Fruit fly (Drosophila melanogaster) whole organism, embryonic: ENCODE results near the gene CG7492.

ENCODE experiments used
- Blimp-1 ChIP-seq: fragments of 200-800 bp; sonication (Bioruptor generic); optimal IDR thresholded peaks from 3 replicates; lab custom pipeline; 2018; ENCODE audit warnings: missing biosample characterization, missing genetic modification characterization, mild to moderate bottlenecking, moderate library complexity, missing genetic modification reagents
- CG10543 ChIP-seq: fragments of 200-800 bp; sonication (Bioruptor generic); optimal IDR thresholded peaks from 3 replicates; lab custom pipeline; 2017; ENCODE audit warnings: missing biosample characterization, mild to moderate bottlenecking, missing genetic modification characterization, moderate library complexity
- CG12769 ChIP-seq: fragments of 200-800 bp; sonication (Bioruptor generic); optimal IDR thresholded peaks from 2 replicates; lab custom pipeline; 2019; ENCODE audit warnings: missing biosample characterization, mild to moderate bottlenecking, missing genetic modification characterization, moderate library complexity
- CG15696 ChIP-seq: fragments of 200-800 bp; sonication (Bioruptor generic); optimal IDR thresholded peaks from 2 replicates; lab custom pipeline; 2019; ENCODE audit warnings: missing biosample characterization, mild to moderate bottlenecking, missing genetic modification characterization, moderate library complexity
- CG17186 ChIP-seq: fragments of 200-800 bp; sonication (Bioruptor generic); optimal IDR thresholded peaks from 3 replicates; lab custom pipeline; 2017; ENCODE audit warnings: missing biosample characterization, missing genetic modification reagents, missing genetic modification characterization
- CG2202 ChIP-seq: fragments of 200-800 bp; sonication (Bioruptor generic); optimal IDR thresholded peaks from 2 replicates; lab custom pipeline; 2018; ENCODE audit warnings: missing biosample characterization, mild to moderate bottlenecking, missing genetic modification characterization
- CG30431 ChIP-seq: fragments of 200-800 bp; sonication (Bioruptor generic); optimal IDR thresholded peaks from 2 replicates; lab custom pipeline; 2017; ENCODE audit warnings: missing biosample characterization, missing genetic modification characterization
- CG31388 ChIP-seq: fragments of 200-800 bp; sonication (Bioruptor generic); optimal IDR thresholded peaks from 2 replicates; lab custom pipeline; 2016; ENCODE audit warnings: missing biosample characterization, missing genetic modification characterization
- CG31441 ChIP-seq: fragments of 200-800 bp; sonication (Bioruptor generic); IDR thresholded peaks from 2 replicates; pipeline ENCODE4 v1.3.6; 2022; ENCODE audit warnings: missing biosample characterization, missing genetic modification characterization
- CG3163 ChIP-seq: fragments of 200-800 bp; sonication (Bioruptor generic); optimal IDR thresholded peaks from 3 replicates; lab custom pipeline; 2016; ENCODE audit warnings: missing biosample characterization, missing genetic modification characterization
- CG32532 ChIP-seq: fragments of 200-800 bp; sonication (Bioruptor generic); IDR thresholded peaks from 2 replicates; pipeline ENCODE4 v1.3.6; 2022; ENCODE audit warnings: missing biosample characterization, missing genetic modification characterization
- CG3281 ChIP-seq: fragments of 200-800 bp; sonication (Bioruptor generic); optimal IDR thresholded peaks from 3 replicates; lab custom pipeline; 2017; ENCODE audit warnings: missing biosample characterization, mild to moderate bottlenecking, missing genetic modification characterization
- CG3726 ChIP-seq: fragments of 200-800 bp; sonication (Bioruptor generic); IDR thresholded peaks from 3 replicates; pipeline ENCODE4, ENCODE4 v1.3.6; 2022; ENCODE audit warnings: missing biosample characterization, missing genetic modification characterization
- CG43689 ChIP-seq: fragments of 200-800 bp; sonication (Bioruptor generic); IDR thresholded peaks from 2 replicates; pipeline ENCODE4 v1.3.6; 2022; ENCODE audit warnings: missing biosample characterization, missing genetic modification characterization
- CG5953 ChIP-seq: fragments of 200-800 bp; sonication (Bioruptor generic); IDR thresholded peaks from 2 replicates; pipeline ENCODE4 v1.3.6; 2022; ENCODE audit warnings: missing biosample characterization, missing genetic modification characterization
- CG6689 ChIP-seq: fragments of 200-800 bp; sonication (Bioruptor generic); IDR thresholded peaks from 2 replicates; pipeline ENCODE4 v1.3.6; 2022; ENCODE audit warnings: missing biosample characterization, missing genetic modification characterization
- CG8290 ChIP-seq, 3 experiments: fragments of 200-800 bp; sonication (Bioruptor generic); optimal IDR thresholded peaks; 2 replicates each; lab custom pipeline; 2016 to 2019; ENCODE audit warnings: missing biosample characterization in 3 of 3, missing genetic modification characterization in 3 of 3, mild to moderate bottlenecking in 2 of 3, moderate library complexity in 1 of 3
- CG8944 ChIP-seq: fragments of 200-800 bp; sonication (Bioruptor generic); optimal IDR thresholded peaks from 3 replicates; lab custom pipeline; 2016; ENCODE audit warnings: missing biosample characterization, missing genetic modification characterization
- Dip2 ChIP-seq: fragments of 200-800 bp; sonication (Bioruptor generic); IDR thresholded peaks from 2 replicates; pipeline ENCODE4 v1.3.6; 2022; ENCODE audit warnings: missing biosample characterization, missing genetic modification characterization
- Ets65A ChIP-seq: fragments of 200-800 bp; sonication (Bioruptor generic); peaks from one replicate; lab custom pipeline; 2016; ENCODE audit warnings: missing biosample characterization, missing genetic modification characterization
- MTF-1 ChIP-seq: fragments of 200-800 bp; sonication (Bioruptor generic); optimal IDR thresholded peaks from 2 replicates; lab custom pipeline; 2018; ENCODE audit warnings: missing biosample characterization, mild to moderate bottlenecking, missing genetic modification characterization, borderline replicate concordance
- Neu2 ChIP-seq: fragments of 200-800 bp; sonication (Bioruptor generic); optimal IDR thresholded peaks from 3 replicates; lab custom pipeline; 2016; ENCODE audit warnings: missing biosample characterization, missing genetic modification characterization, borderline replicate concordance
- Oaz ChIP-seq: fragments of 200-800 bp; sonication (Bioruptor generic); IDR thresholded peaks from 2 replicates; pipeline ENCODE4 v1.3.6; 2022; ENCODE audit warnings: missing biosample characterization, missing genetic modification characterization
- Sox102F ChIP-seq: fragments of 200-800 bp; sonication (Bioruptor generic); optimal IDR thresholded peaks from 2 replicates; lab custom pipeline; 2018; ENCODE audit warnings: missing biosample characterization, mild to moderate bottlenecking, missing genetic modification characterization, moderate library complexity
- Trl ChIP-seq, 3 experiments: fragments of >200 bp in 2 of 3; fragments of 200-800 bp in 1 of 3; sonication (Bioruptor generic) in 1 of 3; optimal IDR thresholded peaks; 2 replicates in 1 of 3; 3 replicates in 2 of 3; lab custom pipeline; 2016 to 2017; ENCODE audit warnings: missing biosample characterization in 1 of 3, missing genetic modification characterization in 1 of 3
- Xrp1 ChIP-seq: fragments of 200-800 bp; sonication (Bioruptor generic); IDR thresholded peaks from 2 replicates; pipeline ENCODE4 v1.3.6; 2022; ENCODE audit warnings: missing biosample characterization, missing genetic modification characterization
- ac ChIP-seq: fragments of 200-800 bp; sonication (Bioruptor generic); optimal IDR thresholded peaks from 3 replicates; lab custom pipeline; 2017; ENCODE audit warnings: missing biosample characterization, mild to moderate bottlenecking, missing genetic modification characterization
- aop ChIP-seq: fragments of 200-800 bp; sonication (Bioruptor generic); IDR thresholded peaks from 2 replicates; pipeline ENCODE4 v1.3.6; 2022; ENCODE audit warnings: missing biosample characterization, missing genetic modification characterization
- bigmax ChIP-seq: fragments of 200-800 bp; sonication (Bioruptor generic); optimal IDR thresholded peaks from 2 replicates; lab custom pipeline; 2018; ENCODE audit warnings: missing biosample characterization, mild to moderate bottlenecking, missing genetic modification characterization
- dmrt99B ChIP-seq: fragments of 200-800 bp; sonication (Bioruptor generic); optimal IDR thresholded peaks from 2 replicates; lab custom pipeline; 2018; ENCODE audit warnings: missing biosample characterization, mild to moderate bottlenecking, missing genetic modification characterization, moderate library complexity
- gem ChIP-seq: fragments of 200-800 bp; sonication (Bioruptor generic); optimal IDR thresholded peaks from 2 replicates; lab custom pipeline; 2019; ENCODE audit warnings: missing biosample characterization, mild to moderate bottlenecking, missing genetic modification characterization, moderate library complexity
- nerfin-1 ChIP-seq: fragments of 200-800 bp; sonication (Bioruptor generic); optimal IDR thresholded peaks from 3 replicates; lab custom pipeline; 2019; ENCODE audit warnings: missing biosample characterization, mild to moderate bottlenecking, missing genetic modification characterization, moderate library complexity
- nom ChIP-seq: fragments of 200-800 bp; sonication (Bioruptor generic); optimal IDR thresholded peaks from 2 replicates; lab custom pipeline; 2017; ENCODE audit warnings: missing biosample characterization, missing genetic modification characterization, mild to moderate bottlenecking, moderate library complexity, missing genetic modification reagents
- org-1 ChIP-seq: fragments of 200-800 bp; sonication (Bioruptor generic); optimal IDR thresholded peaks from 2 replicates; lab custom pipeline; 2017; ENCODE audit warnings: missing biosample characterization, missing genetic modification characterization
- pros ChIP-seq: fragments of 200-800 bp; sonication (Bioruptor generic); optimal IDR thresholded peaks from 3 replicates; lab custom pipeline; 2019; ENCODE audit warnings: missing biosample characterization, mild to moderate bottlenecking, missing genetic modification characterization, moderate library complexity
- rib ChIP-seq: fragments of 200-800 bp; sonication (Bioruptor generic); IDR thresholded peaks from 2 replicates; pipeline ENCODE4 v1.3.6; 2022; ENCODE audit warnings: missing biosample characterization, missing genetic modification characterization
- sisA ChIP-seq: fragments of 200-800 bp; sonication (Bioruptor generic); IDR thresholded peaks from 2 replicates; pipeline ENCODE4 v1.3.6; 2022; ENCODE audit warnings: missing biosample characterization, missing genetic modification characterization
- slou ChIP-seq: fragments of 200-800 bp; sonication (Bioruptor generic); optimal IDR thresholded peaks from 3 replicates; lab custom pipeline; 2016; ENCODE audit warnings: missing biosample characterization, missing genetic modification characterization
- sqz ChIP-seq: fragments of 200-800 bp; sonication (Bioruptor generic); optimal IDR thresholded peaks from 3 replicates; lab custom pipeline; 2018; ENCODE audit warnings: missing biosample characterization, mild to moderate bottlenecking, missing genetic modification characterization
- tgo ChIP-seq: fragments of 200-800 bp; sonication (Bioruptor generic); IDR thresholded peaks from 3 replicates; pipeline ENCODE4 v1.3.6; 2022; ENCODE audit warnings: missing biosample characterization, missing genetic modification characterization
- vvl ChIP-seq: fragments of 200-800 bp; sonication (Bioruptor generic); IDR thresholded peaks from 2 replicates; pipeline ENCODE4 v1.3.6; 2022; ENCODE audit warnings: missing biosample characterization, missing genetic modification characterization
- z ChIP-seq: fragments of 200-800 bp; sonication (Bioruptor generic); IDR thresholded peaks from 3 replicates; pipeline ENCODE4 v1.3.6; 2022; ENCODE audit warnings: missing biosample characterization, missing genetic modification characterization

CG7492 gene

DNA sequence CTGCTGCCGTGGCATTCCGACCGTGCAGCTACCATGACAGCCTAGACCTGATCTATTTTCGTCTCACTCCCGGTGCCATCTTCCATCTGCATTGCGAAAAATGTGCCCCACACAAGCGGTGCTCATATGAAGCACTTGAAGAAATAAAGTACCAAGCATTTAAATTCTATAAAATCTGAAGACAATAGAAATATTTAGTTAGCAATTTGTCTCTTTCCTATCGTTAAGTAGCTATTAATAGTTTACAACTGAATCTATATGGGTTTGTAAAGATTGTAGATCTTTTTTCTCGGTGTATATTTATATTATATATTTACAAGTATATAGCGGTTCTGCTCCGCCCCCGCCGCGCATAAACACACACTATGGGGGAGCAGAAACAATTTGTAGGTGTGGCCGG, 43.3 kb downstream of the CG7492 start (continued):
- TF ChIP-seq CG17186, result no peak
- TF ChIP-seq CG8290 (GFP tag; optimal IDR thresholded peaks at IDR 0.05; lab: Kevin White, UChicago), result no peak
- TF ChIP-seq CG8290 (tag; optimal IDR thresholded peaks at IDR 0.05; lab: Kevin White, UChicago), result no peak
- TF ChIP-seq CG8944, result no peak
- peak; percentile 35 for TF ChIP-seq gem (tag; lab: Kevin White, UChicago)
- no peak for TF ChIP-seq Trl (optimal IDR thresholded peaks at IDR 0.05; lab: Kevin White, UChicago)
- no peak for TF ChIP-seq Trl (GFP tag; optimal IDR thresholded peaks at IDR 0.05; lab: Kevin White, UChicago)
- TF ChIP-seq CG3281, result no peak
- TF ChIP-seq aop, result no peak
- no peak for TF ChIP-seq tgo (GFP tag; lab: Robert Waterston, UW)
- no peak for TF ChIP-seq nerfin-1 (tag; lab: Kevin White, UChicago)
- no peak for TF ChIP-seq sqz
- no peak for TF ChIP-seq CG5953 (GFP tag; lab: Robert Waterston, UW)
- no peak for TF ChIP-seq Oaz (GFP tag; lab: Robert Waterston, UW)
- TF ChIP-seq org-1, result no peak
- no peak for TF ChIP-seq CG30431 (GFP tag; lab: Kevin White, UChicago)
- TF ChIP-seq Xrp1 (GFP tag; lab: Robert Waterston, UW), result peak; percentile 35; the same call in 1 of the 2 replicates
- TF ChIP-seq MTF-1, result no peak
- no peak for TF ChIP-seq CG3163 (GFP tag; lab: Kevin White, UChicago)
- TF ChIP-seq CG3726 (GFP tag; lab: Robert Waterston, UW), result no peak
- no peak for TF ChIP-seq bigmax (GFP tag; lab: Kevin White, UChicago)
- TF ChIP-seq CG6689, result peak; percentile 29; the same call in 1 of the 2 replicates
- TF ChIP-seq CG43689 (GFP tag; lab: Robert Waterston, UW), result no peak
- no peak for TF ChIP-seq slou (GFP tag; lab: Kevin White, UChicago)
- TF ChIP-seq pros, result no peak
- peak; percentile 44 for TF ChIP-seq Sox102F (GFP tag; lab: Kevin White, UChicago)
- TF ChIP-seq CG31388 (GFP tag; lab: Kevin White, UChicago), result no peak
- TF ChIP-seq dmrt99B, result peak; percentile 7
- no peak for TF ChIP-seq Neu2 (GFP tag; lab: Kevin White, UChicago)
- TF ChIP-seq CG2202 (tag; lab: Kevin White, UChicago), result no peak
- TF ChIP-seq CG31441 (GFP tag; lab: Robert Waterston, UW), result peak; percentile 35; the same call in 1 of the 2 replicates
- no peak for TF ChIP-seq nom (GFP tag; lab: Kevin White, UChicago)
- no peak for TF ChIP-seq z (GFP tag; lab: Robert Waterston, UW)
- 0 out of 2 replicates have a peak, but pooled peaks have one; percentile 9 for TF ChIP-seq vvl
- peak; percentile 8; the same call in 1 of the 2 replicates for TF ChIP-seq sisA
- TF ChIP-seq CG32532 (GFP tag; lab: Robert Waterston, UW), result no peak
- no peak for TF ChIP-seq Dip2 (GFP tag; lab: Robert Waterston, UW)
- no peak for TF ChIP-seq CG10543 (GFP tag; lab: Kevin White, UChicago)

DNA sequence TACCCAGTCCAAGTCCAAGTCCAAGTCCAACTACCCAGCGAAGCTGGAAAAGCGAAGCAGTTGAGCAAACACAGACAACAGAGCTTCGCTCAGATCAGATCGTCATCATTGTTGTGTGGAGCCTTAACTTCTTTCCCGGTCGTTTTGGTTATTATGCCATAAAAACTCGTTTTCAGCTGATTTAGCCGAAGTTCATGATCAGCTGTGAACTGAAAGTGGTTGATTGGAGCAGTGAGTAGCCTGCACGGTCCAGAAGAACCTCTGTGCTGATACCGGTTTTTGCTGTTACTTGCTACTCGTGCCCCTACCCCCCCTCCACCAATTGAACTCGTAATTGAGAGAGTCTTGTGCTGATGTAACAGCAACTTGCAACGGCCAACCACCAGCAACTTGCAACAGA, 44.0 kb downstream of the CG7492 start:
- TF ChIP-seq ac (GFP tag; lab: Kevin White, UChicago) (no peak), CG15696 (no peak), rib (GFP tag; lab: Robert Waterston, UW) (no peak), Blimp-1 (GFP tag; lab: Kevin White, UChicago) (peak; percentile 39), CG12769 (tag; lab: Kevin White, UChicago) (peak; percentile 26), Ets65A (GFP tag; lab: Kevin White, UChicago) (peak; percentile 80)
